Worm (Caenorhabditis elegans): Measurements from ENCODE around the gene smex-1.

DNA sequence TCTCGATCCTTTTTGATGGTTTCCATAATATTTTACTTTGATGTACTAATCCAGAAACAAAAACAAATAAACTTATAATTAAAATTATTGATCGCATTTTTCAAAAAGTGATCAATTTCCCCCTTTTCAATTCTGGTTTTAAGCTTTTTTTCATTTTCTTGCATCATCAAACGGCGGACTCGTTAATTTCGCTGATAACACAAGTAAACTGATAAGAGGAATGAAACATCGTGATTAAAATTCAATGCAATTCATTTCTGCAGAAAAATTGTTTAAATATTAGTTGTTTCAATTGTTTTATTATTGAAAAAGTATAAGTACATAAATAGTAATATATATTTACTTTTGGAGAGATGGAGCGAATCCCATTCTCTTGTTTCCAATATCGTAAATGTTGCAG is 28.5 kb downstream of the smex-1 start:
- no peak for TF ChIP-seq ceh-14 (tag; optimal IDR thresholded peaks at IDR 0.05)
- TF ChIP-seq pqm-1 (tag; optimal IDR thresholded peaks at IDR 0.05) = no peak
- no peak for TF ChIP-seq fkh-10 (GFP tag; optimal IDR thresholded peaks at IDR 0.05)
- no peak for TF ChIP-seq ceh-18 (tag; optimal IDR thresholded peaks at IDR 0.05)
- TF ChIP-seq ceh-9 (tag; optimal IDR thresholded peaks at IDR 0.05) = no peak
- TF ChIP-seq unc-86 (tag; optimal IDR thresholded peaks at IDR 0.05) = no peak
- no peak for TF ChIP-seq ceh-30 (tag; optimal IDR thresholded peaks at IDR 0.05)
- no peak for TF ChIP-seq ref-2 (tag; optimal IDR thresholded peaks at IDR 0.05)
- TF ChIP-seq hlh-30 (tag; optimal IDR thresholded peaks at IDR 0.05; ENCODE audit: insufficient read depth) = no peak
- no peak for TF ChIP-seq hlh-13 (GFP tag; optimal IDR thresholded peaks at IDR 0.05)
- no peak for TF ChIP-seq ceh-24 (tag; optimal IDR thresholded peaks at IDR 0.05)
- no peak for TF ChIP-seq F13H6.1 (tag; optimal IDR thresholded peaks at IDR 0.05)
- TF ChIP-seq pha-4 (tag; optimal IDR thresholded peaks at IDR 0.05) = no peak
